Worm (Caenorhabditis elegans) whole organism, L1 larva: ENCODE data around the gene kqt-1.

Experiments
- ama-1 ChIP-seq: fragments of 150-350 bp; optimal IDR thresholded peaks from 2 replicates; lab custom pipeline; 2014
- egl-27 ChIP-seq, 2 experiments: fragments of 150-350 bp in 1 of 2; sonication (generic microtip); optimal IDR thresholded peaks; 3 replicates each; lab custom pipeline; 2017 to 2018; ENCODE audit warnings: missing biosample characterization in 2 of 2, missing genetic modification characterization in 2 of 2, missing genetic modification reagents in 2 of 2
- fkh-10 ChIP-seq: sonication (generic microtip); optimal IDR thresholded peaks from 2 replicates; lab custom pipeline; 2017; ENCODE audit warnings: missing biosample characterization, missing genetic modification reagents, missing genetic modification characterization
- nhr-47 ChIP-seq: sonication (generic microtip); optimal IDR thresholded peaks from 2 replicates; lab custom pipeline; 2016; ENCODE audit warnings: mild to moderate bottlenecking, missing genetic modification characterization, moderate library complexity, missing compliant biosample characterization
- snpc-4 ChIP-seq: fragments of 150-350 bp; optimal IDR thresholded peaks from 2 replicates; lab custom pipeline; 2014; ENCODE audit warnings: missing biosample characterization, missing genetic modification characterization
- tbx-2 ChIP-seq: sonication (generic microtip); optimal IDR thresholded peaks from 2 replicates; lab custom pipeline; 2016; ENCODE audit warnings: missing genetic modification characterization, missing compliant biosample characterization
- unc-130 ChIP-seq: fragments of 150-350 bp; optimal IDR thresholded peaks from 2 replicates; lab custom pipeline; 2017; ENCODE audit warnings: missing biosample characterization, missing genetic modification characterization, inconsistent platforms
- unc-30 ChIP-seq: sonication (generic microtip); optimal IDR thresholded peaks from 2 replicates; lab custom pipeline; 2017; ENCODE audit warnings: missing biosample characterization, missing genetic modification characterization
- unc-98 ChIP-seq: fragments of 200-800 bp; sonication (Bioruptor generic); IDR thresholded peaks from 2 replicates; pipeline ENCODE4 v1.3.6; 2022; ENCODE audit warnings: missing genetic modification characterization, missing compliant biosample characterization
- ztf-4 ChIP-seq: fragments of 150-350 bp; optimal IDR thresholded peaks from 2 replicates; lab custom pipeline; 2014; ENCODE audit warnings: missing biosample characterization, missing genetic modification characterization

DNA sequence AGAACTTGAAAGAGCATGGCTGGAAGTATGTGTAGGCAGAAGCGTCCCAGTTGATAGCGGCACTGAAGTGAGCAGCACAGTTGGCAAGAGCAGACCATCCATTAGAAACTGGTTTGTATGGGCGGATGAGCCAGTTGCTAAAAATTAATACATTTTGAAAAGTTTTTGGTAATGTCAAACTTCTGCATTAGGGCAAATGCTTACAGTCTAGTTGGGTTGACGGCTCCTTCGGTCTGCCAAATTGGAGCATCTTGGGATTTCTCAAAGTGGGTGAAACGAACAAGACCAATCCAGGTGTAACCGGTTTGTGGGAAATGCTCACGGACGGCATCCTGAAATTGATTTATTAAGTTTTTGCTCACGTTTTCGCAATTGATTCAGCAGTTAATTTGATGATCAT lies 1.2 kb upstream of the kqt-1 start:
- TF ChIP-seq tbx-2 (tag; lab: Kevin White, UChicago) (no peak), ztf-4 (tag; lab: Kevin White, UChicago) (no peak), fkh-10 (GFP tag; lab: Kevin White, UChicago) (no peak), unc-30 (tag; lab: Kevin White, UChicago) (no peak), snpc-4 (tag; lab: Kevin White, UChicago) (no peak), egl-27 (tag; optimal IDR thresholded peaks at IDR 0.05; lab: Kevin White, UChicago) (no peak), ama-1 (lab: Kevin White, UChicago) (no peak), unc-130 (tag; lab: Kevin White, UChicago) (no peak), nhr-47 (tag; lab: Kevin White, UChicago) (no peak), unc-98 (GFP tag; lab: Robert Waterston, UW) (no peak)
